Worm (Caenorhabditis elegans) whole organism, L2 larva: ENCODE measurements around the gene C55C3.6.

Experiments
- C34F6.9 ChIP-seq: fragments of 150-350 bp; optimal IDR thresholded peaks from 2 replicates; lab custom pipeline; 2014; ENCODE audit warnings: missing biosample characterization, missing genetic modification characterization
- F13H6.1 ChIP-seq: sonication (generic microtip); optimal IDR thresholded peaks from 2 replicates; lab custom pipeline; 2016; ENCODE audit warnings: missing genetic modification characterization, missing compliant biosample characterization
- R02D3.7 ChIP-seq: fragments of 150-350 bp; optimal IDR thresholded peaks from 2 replicates; lab custom pipeline; 2014; ENCODE audit warnings: missing biosample characterization, missing genetic modification characterization
- Y55F3AM.14 ChIP-seq: fragments of 200-800 bp; sonication (Bioruptor generic); optimal IDR thresholded peaks from 2 replicates; lab custom pipeline; 2018; ENCODE audit warnings: mild to moderate bottlenecking, missing genetic modification characterization, missing compliant biosample characterization
- alr-1 ChIP-seq: fragments of 150-350 bp; optimal IDR thresholded peaks from 2 replicates; lab custom pipeline; 2014; ENCODE audit warnings: missing biosample characterization, missing genetic modification characterization
- aly-2 ChIP-seq: fragments of 150-350 bp; optimal IDR thresholded peaks from 2 replicates; lab custom pipeline; 2014; ENCODE audit warnings: missing biosample characterization, missing genetic modification characterization
- blmp-1 ChIP-seq: sonication (generic microtip); optimal IDR thresholded peaks from 2 replicates; lab custom pipeline; 2017; ENCODE audit warnings: missing genetic modification characterization, mild to moderate bottlenecking, missing compliant biosample characterization, antibody characterized with exemption, moderate library complexity; ENCODE audit not compliant: insufficient read depth
- ceh-16 ChIP-seq: fragments of 150-350 bp; optimal IDR thresholded peaks from 2 replicates; lab custom pipeline; 2014; ENCODE audit warnings: missing biosample characterization, missing genetic modification characterization
- ceh-82 ChIP-seq: fragments of 150-350 bp; optimal IDR thresholded peaks from 2 replicates; lab custom pipeline; 2014; ENCODE audit warnings: missing biosample characterization, missing genetic modification characterization
- crh-2 ChIP-seq: sonication (generic microtip); optimal IDR thresholded peaks from 2 replicates; lab custom pipeline; 2017; ENCODE audit warnings: missing biosample characterization, missing genetic modification characterization
- dmd-4 ChIP-seq: sonication (generic microtip); optimal IDR thresholded peaks from 2 replicates; lab custom pipeline; 2017; ENCODE audit warnings: missing biosample characterization, missing genetic modification characterization
- egl-27 ChIP-seq: sonication (generic microtip); optimal IDR thresholded peaks from 3 replicates; lab custom pipeline; 2017; ENCODE audit warnings: missing biosample characterization, missing genetic modification reagents, missing genetic modification characterization
- elt-1 ChIP-seq: fragments of 150-350 bp; optimal IDR thresholded peaks from 2 replicates; lab custom pipeline; 2014; ENCODE audit warnings: missing biosample characterization, missing genetic modification characterization
- elt-3 ChIP-seq: sonication (generic microtip); optimal IDR thresholded peaks from 2 replicates; lab custom pipeline; 2017; ENCODE audit warnings: missing biosample characterization, missing genetic modification characterization
- fos-1 ChIP-seq: fragments of 150-350 bp; optimal IDR thresholded peaks from 2 replicates; lab custom pipeline; 2014; ENCODE audit warnings: missing biosample characterization, missing genetic modification characterization
- gmeb-1 ChIP-seq: fragments of 150-350 bp; optimal IDR thresholded peaks from 2 replicates; lab custom pipeline; 2014; ENCODE audit warnings: missing biosample characterization, missing genetic modification characterization
- lin-11 ChIP-seq: fragments of 150-350 bp; sonication (generic microtip); optimal IDR thresholded peaks from 2 replicates; lab custom pipeline; 2014; ENCODE audit warnings: missing biosample characterization, missing genetic modification characterization, inconsistent platforms, mixed read lengths
- lin-13 ChIP-seq: fragments of 150-350 bp; optimal IDR thresholded peaks from 2 replicates; lab custom pipeline; 2014; ENCODE audit warnings: missing biosample characterization, missing genetic modification reagents, missing genetic modification characterization
- lin-39 ChIP-seq: fragments of 150-350 bp; optimal IDR thresholded peaks from 2 replicates; lab custom pipeline; 2014; ENCODE audit warnings: missing biosample characterization, missing genetic modification reagents, missing genetic modification characterization
- lsy-2 ChIP-seq, 2 experiments: fragments of 150-350 bp in 1 of 2; sonication (generic microtip) in 1 of 2; optimal IDR thresholded peaks; 2 replicates each; lab custom pipeline; 2014 to 2017; ENCODE audit warnings: missing biosample characterization in 2 of 2, missing genetic modification characterization in 2 of 2
- mab-5 ChIP-seq: fragments of 150-350 bp; optimal IDR thresholded peaks from 2 replicates; lab custom pipeline; 2014; ENCODE audit warnings: missing biosample characterization, missing genetic modification characterization
- mbf-1 ChIP-seq: sonication (generic microtip); optimal IDR thresholded peaks from 2 replicates; lab custom pipeline; 2017; ENCODE audit warnings: missing biosample characterization, missing genetic modification characterization
- mdl-1 ChIP-seq, 2 experiments: fragments of 150-350 bp in 1 of 2; sonication (generic microtip) in 1 of 2; optimal IDR thresholded peaks; 2 replicates each; lab custom pipeline; 2017; ENCODE audit warnings: missing biosample characterization in 2 of 2, missing genetic modification characterization in 2 of 2
- nhr-10 ChIP-seq: sonication (generic microtip); optimal IDR thresholded peaks from 2 replicates; lab custom pipeline; 2017; ENCODE audit warnings: missing biosample characterization, missing genetic modification characterization
- nhr-12 ChIP-seq: fragments of 150-350 bp; optimal IDR thresholded peaks from 2 replicates; lab custom pipeline; 2014; ENCODE audit warnings: missing biosample characterization, missing genetic modification characterization
- nhr-129 ChIP-seq: fragments of 150-350 bp; optimal IDR thresholded peaks from 2 replicates; lab custom pipeline; 2014; ENCODE audit warnings: missing biosample characterization, missing genetic modification characterization
- nhr-21 ChIP-seq: fragments of 150-350 bp; optimal IDR thresholded peaks from 2 replicates; lab custom pipeline; 2014; ENCODE audit warnings: missing biosample characterization, missing genetic modification characterization
- nhr-23 ChIP-seq: fragments of 150-350 bp; optimal IDR thresholded peaks from 2 replicates; lab custom pipeline; 2014; ENCODE audit warnings: missing biosample characterization, missing genetic modification reagents, missing genetic modification characterization
- nhr-237 ChIP-seq: fragments of 150-350 bp; optimal IDR thresholded peaks from 2 replicates; lab custom pipeline; 2014; ENCODE audit warnings: missing biosample characterization, missing genetic modification characterization
- nhr-25 ChIP-seq: fragments of 150-350 bp; sonication (generic microtip); optimal IDR thresholded peaks from 3 replicates; lab custom pipeline; 2014; ENCODE audit warnings: missing biosample characterization, missing genetic modification characterization
- nhr-6 ChIP-seq: fragments of 150-350 bp; optimal IDR thresholded peaks from 2 replicates; lab custom pipeline; 2014; ENCODE audit warnings: missing biosample characterization, missing genetic modification characterization
- nhr-77 ChIP-seq: fragments of 150-350 bp; optimal IDR thresholded peaks from 2 replicates; lab custom pipeline; 2014; ENCODE audit warnings: missing biosample characterization, missing genetic modification characterization
- peb-1 ChIP-seq: fragments of 150-350 bp; optimal IDR thresholded peaks from 2 replicates; lab custom pipeline; 2014; ENCODE audit warnings: missing biosample characterization, missing genetic modification characterization
- sem-4 ChIP-seq: fragments of 150-350 bp; optimal IDR thresholded peaks from 2 replicates; lab custom pipeline; 2014; ENCODE audit warnings: missing biosample characterization, missing genetic modification reagents, missing genetic modification characterization
- skn-1 ChIP-seq: sonication (generic microtip); optimal IDR thresholded peaks from 2 replicates; lab custom pipeline; 2017; ENCODE audit warnings: missing biosample characterization, missing genetic modification characterization
- sma-3 ChIP-seq: sonication (generic microtip); optimal IDR thresholded peaks from 2 replicates; lab custom pipeline; 2016; ENCODE audit warnings: missing genetic modification reagents, missing genetic modification characterization, missing compliant biosample characterization
- sma-9 ChIP-seq, 2 experiments: fragments of 150-350 bp in 1 of 2; sonication (generic microtip) in 1 of 2; optimal IDR thresholded peaks; 2 replicates each; lab custom pipeline; 2014 to 2016; ENCODE audit warnings: missing genetic modification characterization in 2 of 2, mild to moderate bottlenecking in 1 of 2, missing biosample characterization in 1 of 2, missing compliant biosample characterization in 1 of 2, missing genetic modification reagents in 1 of 2, moderate library complexity in 1 of 2
- snpc-4 ChIP-seq: fragments of 150-350 bp; optimal IDR thresholded peaks from 2 replicates; lab custom pipeline; 2014; ENCODE audit warnings: missing biosample characterization, missing genetic modification characterization
- unc-39 ChIP-seq: fragments of 150-350 bp; optimal IDR thresholded peaks from 2 replicates; lab custom pipeline; 2014; ENCODE audit warnings: missing biosample characterization, missing genetic modification characterization
- unc-55 ChIP-seq: fragments of 150-350 bp; sonication (generic microtip); optimal IDR thresholded peaks from 3 replicates; lab custom pipeline; 2014; ENCODE audit warnings: missing biosample characterization, missing genetic modification reagents, missing genetic modification characterization
- unc-62 ChIP-seq: fragments of 150-350 bp; optimal IDR thresholded peaks from 2 replicates; lab custom pipeline; 2014; ENCODE audit warnings: missing biosample characterization, missing genetic modification reagents, missing genetic modification characterization
- zag-1 ChIP-seq: fragments of 150-350 bp; optimal IDR thresholded peaks from 2 replicates; lab custom pipeline; 2014; ENCODE audit warnings: missing biosample characterization, missing genetic modification characterization
- ztf-1 ChIP-seq: fragments of 200-800 bp; sonication (Bioruptor generic); conservative IDR thresholded peaks from 2 replicates; pipeline ENCODE4 v1.3.6; 2022; ENCODE audit warnings: missing genetic modification characterization, missing compliant biosample characterization
- ztf-4 ChIP-seq: fragments of 150-350 bp; optimal IDR thresholded peaks from 2 replicates; lab custom pipeline; 2014; ENCODE audit warnings: missing biosample characterization, missing genetic modification characterization

The C55C3.6 gene

ce11 chrIV:5657126-5657666 lies 25.8 kb upstream of the C55C3.6 start:
- TF ChIP-seq nhr-12 (tag; lab: Kevin White, UChicago): no peak
- no peak for TF ChIP-seq ztf-1
- TF ChIP-seq Y55F3AM.14: peak; percentile 35
- no peak for TF ChIP-seq peb-1 (tag; lab: Kevin White, UChicago)
- peak; percentile 49 for TF ChIP-seq zag-1 (tag; lab: Kevin White, UChicago)
- no peak for TF ChIP-seq nhr-23 (tag; lab: Kevin White, UChicago)
- no peak for TF ChIP-seq aly-2
- TF ChIP-seq nhr-10 (tag; lab: Kevin White, UChicago): no peak
- TF ChIP-seq R02D3.7 (tag; lab: Kevin White, UChicago): no peak
- TF ChIP-seq skn-1 (tag; lab: Kevin White, UChicago): peak; percentile 100
- TF ChIP-seq lsy-2 (tag; optimal IDR thresholded peaks at IDR 0.05; lab: Kevin White, UChicago): peak; percentile 30 to 74
- no peak for TF ChIP-seq unc-62 (GFP tag; lab: Kevin White, UChicago)
- peak; percentile 59 for TF ChIP-seq blmp-1 (tag; lab: Kevin White, UChicago)
- TF ChIP-seq unc-55 (GFP tag; lab: Kevin White, UChicago): peak; percentile 46
- TF ChIP-seq ceh-82 (tag; lab: Kevin White, UChicago): peak; percentile 20
- peak; percentile 84 for TF ChIP-seq egl-27 (tag; lab: Kevin White, UChicago)
- peak; percentile 89 for TF ChIP-seq nhr-25 (tag; lab: Kevin White, UChicago)
- peak; percentile 56 for TF ChIP-seq fos-1 (tag; lab: Kevin White, UChicago)
- TF ChIP-seq mdl-1 (tag; optimal IDR thresholded peaks at IDR 0.05; lab: Kevin White, UChicago): peak; percentile 58 to 71
- peak; percentile 60 for TF ChIP-seq gmeb-1 (tag; lab: Kevin White, UChicago)
- no peak for TF ChIP-seq dmd-4 (tag; lab: Kevin White, UChicago)
- no peak for TF ChIP-seq mab-5 (tag; lab: Kevin White, UChicago)
- no peak for TF ChIP-seq nhr-77 (tag; lab: Kevin White, UChicago)
- peak; percentile 92 for TF ChIP-seq sma-9 (GFP tag; optimal IDR thresholded peaks at IDR 0.05; lab: Kevin White, UChicago)
- TF ChIP-seq sma-9 (tag; optimal IDR thresholded peaks at IDR 0.05; lab: Kevin White, UChicago): peak; percentile 70
- peak; percentile 76 for TF ChIP-seq C34F6.9 (tag; lab: Kevin White, UChicago)
- peak; percentile 83 for TF ChIP-seq nhr-6
- no peak for TF ChIP-seq elt-1 (tag; lab: Kevin White, UChicago)
- no peak for TF ChIP-seq lin-39 (tag; lab: Kevin White, UChicago)
- peak; percentile 90 for TF ChIP-seq nhr-129 (tag; lab: Kevin White, UChicago)
- TF ChIP-seq crh-2: peak; percentile 54
- TF ChIP-seq nhr-21 (tag; lab: Kevin White, UChicago): peak; percentile 94
- no peak for TF ChIP-seq mbf-1 (tag; lab: Kevin White, UChicago)
- TF ChIP-seq alr-1: no peak
- peak; percentile 66 for TF ChIP-seq lin-13 (GFP tag; lab: Kevin White, UChicago)
- TF ChIP-seq elt-3 (tag; lab: Kevin White, UChicago): no peak
- TF ChIP-seq lin-11 (tag; lab: Kevin White, UChicago): peak; percentile 33
- TF ChIP-seq F13H6.1 (tag; lab: Kevin White, UChicago): peak; percentile 93
- TF ChIP-seq ztf-4 (tag; lab: Kevin White, UChicago): peak; percentile 17
- no peak for TF ChIP-seq snpc-4
- peak; percentile 78 for TF ChIP-seq sem-4
- no peak for TF ChIP-seq unc-39 (tag; lab: Kevin White, UChicago)
- peak; percentile 90 for TF ChIP-seq sma-3
- TF ChIP-seq ceh-16 (tag; lab: Kevin White, UChicago): no peak

- TF ChIP-seq lsy-2 (tag; optimal IDR thresholded peaks at IDR 0.05; lab: Kevin White, UChicago) (peak in 1 of 2 experiments; percentile 17), fos-1 (tag; lab: Kevin White, UChicago) (peak; percentile 13), ztf-1 (no peak), sma-3 (no peak), skn-1 (tag; lab: Kevin White, UChicago) (no peak), sma-9 (GFP tag; optimal IDR thresholded peaks at IDR 0.05; lab: Kevin White, UChicago) (peak; percentile 44), sma-9 (tag; optimal IDR thresholded peaks at IDR 0.05; lab: Kevin White, UChicago) (no peak), nhr-12 (tag; lab: Kevin White, UChicago) (no peak), mdl-1 (tag; optimal IDR thresholded peaks at IDR 0.05; lab: Kevin White, UChicago) (no peak), ceh-82 (tag; lab: Kevin White, UChicago) (no peak), nhr-237 (no peak)
Observed at ce11 chrIV:5658225-5658624, 24.8 kb upstream of the C55C3.6 start.
